Worm (Caenorhabditis elegans) whole organism, L1 larva: ENCODE results near the gene F11A10.5.
A peak's percentile ranks its signal among the peaks of the same experiment; 100 is the strongest.
"Not testable (repeated sequence)": the region's sequence is repeated elsewhere in the genome, so short reads cannot be mapped to it uniquely, and the experiment has no call there.

Experiments
- C34B4.2 ChIP-seq: sonication (generic microtip); optimal IDR thresholded peaks from 2 replicates; lab custom pipeline; 2017; ENCODE audit warnings: mild to moderate bottlenecking, missing genetic modification characterization, missing compliant biosample characterization
- Y116A8C.19 ChIP-seq: sonication (generic microtip); optimal IDR thresholded peaks from 2 replicates; lab custom pipeline; 2016; ENCODE audit warnings: missing compliant biosample characterization, missing genetic modification characterization, borderline replicate concordance
- aly-2 ChIP-seq: fragments of 150-350 bp; optimal IDR thresholded peaks from 2 replicates; lab custom pipeline; 2014; ENCODE audit warnings: missing biosample characterization, missing genetic modification characterization
- ama-1 ChIP-seq: fragments of 150-350 bp; optimal IDR thresholded peaks from 2 replicates; lab custom pipeline; 2014
- blmp-1 ChIP-seq: fragments of 150-350 bp; optimal IDR thresholded peaks from 2 replicates; lab custom pipeline; 2014; ENCODE audit warnings: missing biosample characterization, missing genetic modification characterization
- ceh-63 ChIP-seq: fragments of 200-800 bp; sonication (Bioruptor generic); optimal IDR thresholded peaks from 2 replicates; lab custom pipeline; 2018; ENCODE audit warnings: mild to moderate bottlenecking, missing genetic modification characterization, missing compliant biosample characterization
- ceh-8 ChIP-seq: fragments of 200-800 bp; sonication (Bioruptor generic); optimal IDR thresholded peaks from 2 replicates; lab custom pipeline; 2018; ENCODE audit warnings: mild to moderate bottlenecking, missing genetic modification characterization, moderate library complexity, missing compliant biosample characterization
- ceh-82 ChIP-seq, 3 experiments: fragments of 150-350 bp in 1 of 3; sonication (generic microtip) in 2 of 3; optimal IDR thresholded peaks; 2 replicates each; lab custom pipeline; 2014 to 2017; ENCODE audit warnings: missing biosample characterization in 3 of 3, missing genetic modification characterization in 3 of 3
- ceh-90 ChIP-seq: sonication (generic microtip); optimal IDR thresholded peaks from 2 replicates; lab custom pipeline; 2016; ENCODE audit warnings: missing genetic modification characterization, missing compliant biosample characterization
- ces-1 ChIP-seq: fragments of 150-350 bp; optimal IDR thresholded peaks from 2 replicates; lab custom pipeline; 2014; ENCODE audit warnings: missing biosample characterization, missing genetic modification reagents, missing genetic modification characterization
- dsc-1 ChIP-seq: sonication (generic microtip); optimal IDR thresholded peaks from 2 replicates; lab custom pipeline; 2016; ENCODE audit warnings: mild to moderate bottlenecking, missing genetic modification characterization, missing compliant biosample characterization
- efl-1 ChIP-seq, 4 experiments: fragments of 150-350 bp; optimal IDR thresholded peaks in 3 of 4; peaks in 1 of 4; 1 replicate in 1 of 4; 2 replicates in 3 of 4; lab custom pipeline; 2014; ENCODE audit warnings: missing biosample characterization in 2 of 4, missing genetic modification characterization in 2 of 4, missing genetic modification reagents in 2 of 4
- efl-3 ChIP-seq: fragments of 200-800 bp; sonication (Bioruptor generic); optimal IDR thresholded peaks from 2 replicates; lab custom pipeline; 2018; ENCODE audit warnings: mild to moderate bottlenecking, missing genetic modification characterization, missing compliant biosample characterization
- egl-13 ChIP-seq: sonication (generic microtip); optimal IDR thresholded peaks from 2 replicates; lab custom pipeline; 2016; ENCODE audit warnings: missing genotype, missing genetic modification reagents, missing genetic modification characterization, missing compliant biosample characterization
- egl-27 ChIP-seq, 2 experiments: fragments of 150-350 bp in 1 of 2; sonication (generic microtip); optimal IDR thresholded peaks; 3 replicates each; lab custom pipeline; 2017 to 2018; ENCODE audit warnings: missing biosample characterization in 2 of 2, missing genetic modification characterization in 2 of 2, missing genetic modification reagents in 2 of 2
- hlh-17 ChIP-seq: fragments of 200-800 bp; sonication (Bioruptor generic); optimal IDR thresholded peaks from 2 replicates; lab custom pipeline; 2018; ENCODE audit warnings: missing genetic modification characterization, mild to moderate bottlenecking, missing compliant biosample characterization, moderate library complexity, borderline replicate concordance
- hlh-4 ChIP-seq: sonication (generic microtip); optimal IDR thresholded peaks from 2 replicates; lab custom pipeline; 2016; ENCODE audit warnings: mild to moderate bottlenecking, missing genetic modification characterization, missing compliant biosample characterization
- jun-1 ChIP-seq: fragments of 150-350 bp; optimal IDR thresholded peaks from 2 replicates; lab custom pipeline; 2014; ENCODE audit warnings: missing biosample characterization, missing genetic modification reagents, missing genetic modification characterization
- lin-14 ChIP-seq: fragments of 200-800 bp; sonication (Bioruptor generic); optimal IDR thresholded peaks from 2 replicates; lab custom pipeline; 2018; ENCODE audit warnings: mild to moderate bottlenecking, missing genetic modification characterization, moderate library complexity, missing compliant biosample characterization
- lin-35 ChIP-seq, 2 experiments: fragments of 150-350 bp; optimal IDR thresholded peaks; 2 replicates each; lab custom pipeline; 2014; ENCODE audit warnings: missing biosample characterization in 2 of 2, missing genetic modification characterization in 2 of 2, missing genetic modification reagents in 2 of 2
- lir-3 ChIP-seq: sonication (generic microtip); optimal IDR thresholded peaks from 2 replicates; lab custom pipeline; 2016; ENCODE audit warnings: mild to moderate bottlenecking, missing genetic modification characterization, moderate library complexity, missing compliant biosample characterization; ENCODE audit not compliant: poor library complexity
- lsy-2 ChIP-seq, 2 experiments: fragments of 150-350 bp; optimal IDR thresholded peaks; 2 replicates each; lab custom pipeline; 2014; ENCODE audit warnings: missing biosample characterization in 2 of 2, missing genetic modification characterization in 2 of 2
- mab-9 ChIP-seq: fragments of 200-800 bp; sonication (Bioruptor generic); IDR thresholded peaks from 2 replicates; pipeline ENCODE4 v1.3.6; 2022; ENCODE audit warnings: missing genetic modification reagents, missing genetic modification characterization, missing compliant biosample characterization
- mdl-1 ChIP-seq, 2 experiments: fragments of 150-350 bp; optimal IDR thresholded peaks; 2 replicates each; lab custom pipeline; 2014 to 2017; ENCODE audit warnings: missing biosample characterization in 2 of 2, missing genetic modification characterization in 2 of 2, inconsistent platforms in 1 of 2
- mep-1 ChIP-seq: fragments of 150-350 bp; optimal IDR thresholded peaks from 2 replicates; lab custom pipeline; 2014; ENCODE audit warnings: missing biosample characterization, missing genetic modification characterization
- nhr-19 ChIP-seq: fragments of 200-800 bp; sonication (Bioruptor generic); conservative IDR thresholded peaks from 2 replicates; pipeline ENCODE4 v1.3.6; 2022; ENCODE audit warnings: missing genetic modification characterization, missing compliant biosample characterization
- nhr-20 ChIP-seq: sonication (generic microtip); optimal IDR thresholded peaks from 2 replicates; lab custom pipeline; 2016; ENCODE audit warnings: mild to moderate bottlenecking, missing genetic modification characterization, missing compliant biosample characterization
- nhr-237 ChIP-seq: fragments of 150-350 bp; optimal IDR thresholded peaks from 2 replicates; lab custom pipeline; 2014; ENCODE audit warnings: missing biosample characterization, missing genetic modification characterization
- nhr-28 ChIP-seq: fragments of 150-350 bp; optimal IDR thresholded peaks from 2 replicates; lab custom pipeline; 2014; ENCODE audit warnings: missing biosample characterization, missing genetic modification characterization
- nhr-76 ChIP-seq: sonication (generic microtip); optimal IDR thresholded peaks from 2 replicates; lab custom pipeline; 2017; ENCODE audit warnings: missing biosample characterization, missing genetic modification characterization
- nhr-77 ChIP-seq: fragments of 150-350 bp; optimal IDR thresholded peaks from 2 replicates; lab custom pipeline; 2014; ENCODE audit warnings: missing biosample characterization, missing genetic modification characterization
- nhr-84 ChIP-seq: sonication (generic microtip); optimal IDR thresholded peaks from 2 replicates; lab custom pipeline; 2017; ENCODE audit warnings: missing biosample characterization, missing genetic modification characterization
- nhr-85 ChIP-seq: sonication (generic microtip); peaks from one replicate; lab custom pipeline; 2016; ENCODE audit warnings: missing genetic modification characterization, inconsistent platforms, missing compliant biosample characterization
- pag-3 ChIP-seq: sonication (generic microtip); optimal IDR thresholded peaks from 2 replicates; lab custom pipeline; 2017; ENCODE audit warnings: missing genetic modification characterization, mild to moderate bottlenecking, missing compliant biosample characterization, antibody characterized with exemption, borderline replicate concordance; ENCODE audit not compliant: insufficient read depth
- pqm-1 ChIP-seq: sonication (generic microtip); optimal IDR thresholded peaks from 3 replicates; lab custom pipeline; 2017; ENCODE audit warnings: missing biosample characterization, missing genetic modification characterization
- snpc-4 ChIP-seq: fragments of 150-350 bp; optimal IDR thresholded peaks from 2 replicates; lab custom pipeline; 2014; ENCODE audit warnings: missing biosample characterization, missing genetic modification characterization
- snu-23 ChIP-seq: sonication (generic microtip); optimal IDR thresholded peaks from 2 replicates; lab custom pipeline; 2016; ENCODE audit warnings: missing genetic modification characterization, missing compliant biosample characterization
- sox-4 ChIP-seq: sonication (generic microtip); optimal IDR thresholded peaks from 2 replicates; lab custom pipeline; 2016; ENCODE audit warnings: missing genetic modification characterization, missing compliant biosample characterization
- unc-30 ChIP-seq: sonication (generic microtip); optimal IDR thresholded peaks from 2 replicates; lab custom pipeline; 2017; ENCODE audit warnings: missing biosample characterization, missing genetic modification characterization
- unc-62 ChIP-seq: fragments of 150-350 bp; optimal IDR thresholded peaks from 2 replicates; lab custom pipeline; 2014; ENCODE audit warnings: missing biosample characterization, missing genetic modification reagents, missing genetic modification characterization
- ztf-4 ChIP-seq: fragments of 150-350 bp; optimal IDR thresholded peaks from 2 replicates; lab custom pipeline; 2014; ENCODE audit warnings: missing biosample characterization, missing genetic modification characterization

Gene F11A10.5

DNA sequence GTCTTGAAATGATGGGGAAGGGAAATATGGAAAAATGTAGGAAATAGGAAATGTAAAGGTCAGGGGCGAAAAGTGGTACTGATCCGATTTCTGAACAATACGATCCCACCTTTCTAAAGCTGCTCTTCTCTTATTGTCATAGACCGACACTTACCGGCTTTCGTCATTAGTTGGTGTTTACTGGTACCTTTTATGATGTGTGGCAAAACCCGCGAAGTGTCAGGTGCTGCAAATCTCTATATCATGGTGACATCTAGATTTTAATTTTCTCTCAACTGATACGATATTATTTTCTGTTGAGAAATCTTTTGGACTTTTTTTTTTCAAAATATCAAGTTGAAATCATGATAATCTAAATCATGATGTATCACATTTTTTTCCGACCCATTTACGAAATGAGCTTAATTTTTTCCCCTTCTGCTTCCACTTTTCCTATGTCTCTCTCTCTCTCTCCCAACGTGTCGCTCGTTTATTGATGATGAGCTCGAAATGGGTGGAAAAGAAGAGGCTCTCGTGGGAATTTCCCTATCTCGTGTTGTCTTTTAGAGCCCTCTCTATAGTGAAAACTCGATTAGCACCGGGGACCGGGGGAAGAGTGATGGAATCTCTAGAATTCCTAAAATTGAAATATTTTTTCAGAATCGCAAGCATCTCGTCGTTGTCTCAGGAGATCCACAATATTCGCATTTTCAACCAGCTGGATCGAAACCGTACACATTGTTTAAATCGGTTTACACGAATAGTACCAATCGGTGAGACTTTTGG is 37.6 kb downstream of the F11A10.5 start:
- no peak for TF ChIP-seq egl-27 (tag; optimal IDR thresholded peaks at IDR 0.05; lab: Kevin White, UChicago)
- TF ChIP-seq aly-2 (tag; lab: Kevin White, UChicago): no peak
- no peak for TF ChIP-seq pqm-1 (tag; lab: Kevin White, UChicago)
- TF ChIP-seq lin-14: peak; percentile 46
- TF ChIP-seq ztf-4 (tag; lab: Kevin White, UChicago): no peak
- peak; percentile 59 for TF ChIP-seq snpc-4 (tag; lab: Kevin White, UChicago)
- no peak for TF ChIP-seq pag-3 (tag; lab: Kevin White, UChicago)
- no peak for TF ChIP-seq hlh-4 (tag; lab: Kevin White, UChicago)
- TF ChIP-seq nhr-85: peak; percentile 9
- no peak for TF ChIP-seq mep-1 (tag; lab: Kevin White, UChicago)
- no peak for TF ChIP-seq egl-13
- TF ChIP-seq efl-1 (optimal IDR thresholded peaks at IDR 0.05; lab: Kevin White, UChicago): no peak
- peak in 1 of 2 experiments; percentile 55 for TF ChIP-seq efl-1 (GFP tag; optimal IDR thresholded peaks at IDR 0.05 in 1 of 2; lab: Kevin White, UChicago)

DNA sequence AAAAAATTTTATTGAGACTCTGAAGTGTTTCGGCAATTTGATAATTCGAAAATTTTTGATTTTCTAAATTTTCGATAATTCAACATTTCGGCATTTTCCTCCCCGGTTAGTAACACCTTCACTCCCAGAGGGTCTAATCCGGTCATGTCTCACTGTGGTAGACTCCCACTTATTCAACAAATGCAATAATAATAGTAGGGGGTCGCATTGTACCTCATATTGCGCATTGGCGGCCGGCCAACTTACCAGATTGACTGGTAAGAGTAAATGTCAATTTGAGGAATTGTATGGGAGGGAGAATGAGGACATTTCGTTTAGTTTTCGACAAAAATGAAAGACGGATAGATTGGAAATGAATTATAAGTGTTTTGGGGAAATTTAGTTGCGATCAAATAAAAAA is 39.9 kb downstream of the F11A10.5 start:
- TF ChIP-seq nhr-85 (peak; percentile 71), egl-13 (no peak), blmp-1 (tag; lab: Kevin White, UChicago) (peak; percentile 27), ceh-82 (tag; optimal IDR thresholded peaks at IDR 0.05; lab: Kevin White, UChicago) (no peak), mep-1 (tag; lab: Kevin White, UChicago) (peak; percentile 18)

DNA sequence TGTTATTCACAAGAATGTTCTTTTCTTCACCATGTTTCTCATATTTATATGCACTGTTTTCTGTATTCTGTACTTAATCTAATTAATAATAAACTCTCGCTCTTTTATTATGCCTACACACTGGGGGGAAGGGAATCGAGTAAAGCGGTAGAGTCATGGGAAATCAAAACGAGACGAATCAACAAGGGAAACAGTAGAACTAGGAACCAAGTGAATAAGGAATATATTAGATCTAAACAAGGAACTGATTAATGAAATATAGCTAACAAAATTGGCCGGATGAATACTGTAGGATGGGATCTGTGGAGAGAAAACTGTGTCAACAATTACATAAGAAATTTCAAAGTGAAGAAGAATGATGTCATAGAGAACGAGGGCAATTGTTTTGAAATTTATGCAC is 41.1 kb downstream of the F11A10.5 start:
- TF ChIP-seq hlh-17 (GFP tag; lab: Kevin White, UChicago): no peak
- no peak for TF ChIP-seq mdl-1 (tag; optimal IDR thresholded peaks at IDR 0.05; lab: Kevin White, UChicago)
- no peak for TF ChIP-seq ceh-82 (tag; optimal IDR thresholded peaks at IDR 0.05; lab: Kevin White, UChicago)
- no peak for TF ChIP-seq unc-62 (GFP tag; lab: Kevin White, UChicago)
- TF ChIP-seq lsy-2 (tag; optimal IDR thresholded peaks at IDR 0.05; lab: Kevin White, UChicago): no peak
- no peak for TF ChIP-seq nhr-76 (tag; lab: Kevin White, UChicago)
- TF ChIP-seq nhr-85: peak; percentile 44
- peak; percentile 78 for TF ChIP-seq ceh-8 (GFP tag; lab: Kevin White, UChicago)
- no peak for TF ChIP-seq C34B4.2 (tag; lab: Kevin White, UChicago)
- no peak for TF ChIP-seq lir-3
- no peak for TF ChIP-seq mab-9 (GFP tag; lab: Robert Waterston, UW)
- no peak for TF ChIP-seq ces-1 (GFP tag; lab: Kevin White, UChicago)
- TF ChIP-seq efl-3: no peak
- TF ChIP-seq ceh-63 (GFP tag; lab: Kevin White, UChicago): no peak
- no peak for TF ChIP-seq unc-30 (tag; lab: Kevin White, UChicago)
- no peak for TF ChIP-seq ceh-90
- no peak for TF ChIP-seq mep-1 (tag; lab: Kevin White, UChicago)

DNA sequence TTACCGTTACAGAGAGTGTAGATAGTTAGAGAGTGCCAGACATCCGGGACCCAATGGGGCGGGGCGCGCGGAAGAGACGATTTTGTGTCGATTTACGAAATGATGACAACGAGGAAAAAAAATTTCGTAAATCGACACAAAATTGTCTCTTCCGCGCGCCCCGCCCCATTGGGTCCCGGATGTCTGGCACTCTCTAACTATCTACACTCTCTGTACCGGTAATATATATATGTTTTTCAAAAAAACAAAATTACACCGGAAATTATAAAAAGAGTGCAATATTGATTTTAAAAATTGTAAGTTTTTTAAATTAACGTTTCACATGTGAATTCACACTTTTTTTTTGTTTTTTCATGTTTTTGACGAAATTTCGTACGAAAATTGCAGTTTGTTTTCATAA is 44.2 kb downstream of the F11A10.5 start, which contains the start of gene B0001.4:
Gene B0001.4 (minus strand): TSS at position 101 of the 400 bp plus-strand sequence.
- TF ChIP-seq nhr-20 (tag; lab: Kevin White, UChicago); nhr-237 (tag; lab: Kevin White, UChicago); snu-23: not testable (repeated sequence)

DNA sequence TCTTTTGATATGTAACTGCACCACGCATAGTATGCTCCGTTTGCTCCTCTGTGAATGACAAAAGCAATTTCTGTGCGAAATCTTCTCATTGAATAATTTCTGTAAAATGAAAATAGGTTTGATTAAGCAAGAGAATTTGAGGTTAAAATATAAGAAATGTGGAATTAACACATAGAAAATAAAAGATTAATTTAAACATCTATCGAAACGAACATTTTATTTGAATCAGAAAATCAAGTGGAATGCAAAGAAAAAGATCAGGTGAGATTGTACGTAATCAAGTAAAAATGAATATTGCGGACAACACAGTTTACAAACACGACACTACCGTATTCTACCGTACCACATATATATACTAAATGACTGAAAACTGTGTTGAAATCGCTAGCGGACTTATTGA is 47.0 kb downstream of the F11A10.5 start, which contains the start of gene B0001.8:
Gene B0001.8 (minus strand): TSS at position 101 of the 400 bp plus-strand sequence.
- TF ChIP-seq nhr-19 (GFP tag; lab: Robert Waterston, UW) (no peak), jun-1 (tag; lab: Kevin White, UChicago) (no peak), Y116A8C.19 (no peak), nhr-77 (no peak), ama-1 (lab: Kevin White, UChicago) (no peak), snpc-4 (tag; lab: Kevin White, UChicago) (no peak), ceh-82 (tag; optimal IDR thresholded peaks at IDR 0.05; lab: Kevin White, UChicago) (no peak), ceh-8 (GFP tag; lab: Kevin White, UChicago) (no peak), dsc-1 (no peak), nhr-28 (tag; lab: Kevin White, UChicago) (no peak), egl-27 (tag; optimal IDR thresholded peaks at IDR 0.05; lab: Kevin White, UChicago) (no peak), lir-3 (no peak), sox-4 (tag; lab: Kevin White, UChicago) (no peak), lin-35 (GFP tag; optimal IDR thresholded peaks at IDR 0.05; lab: Kevin White, UChicago) (no peak), egl-13 (no peak), nhr-84 (tag; lab: Kevin White, UChicago) (no peak)
